Fruit fly (Drosophila melanogaster) whole organism, embryonic: ENCODE measurements around the gene CG6012.

Experiments used
- CG31224 ChIP-seq: fragments of 200-800 bp; sonication (Bioruptor generic); IDR thresholded peaks from 2 replicates; pipeline ENCODE4 v1.3.6; 2022; ENCODE audit warnings: missing biosample characterization, missing genetic modification characterization
- CG31365 ChIP-seq: fragments of 200-800 bp; sonication (Bioruptor generic); optimal IDR thresholded peaks from 2 replicates; lab custom pipeline; 2018; ENCODE audit warnings: missing biosample characterization, mild to moderate bottlenecking, missing genetic modification characterization
- Dp ChIP-seq: fragments of 200-800 bp; sonication (Bioruptor generic); optimal IDR thresholded peaks from 2 replicates; lab custom pipeline; 2018; ENCODE audit warnings: missing biosample characterization, mild to moderate bottlenecking, missing genetic modification characterization, moderate library complexity
- HLH54F ChIP-seq: fragments of 200-800 bp; sonication (Bioruptor generic); optimal IDR thresholded peaks from 3 replicates; lab custom pipeline; 2016; ENCODE audit warnings: missing biosample characterization, missing genetic modification characterization
- aop ChIP-seq: fragments of 200-800 bp; sonication (Bioruptor generic); IDR thresholded peaks from 2 replicates; pipeline ENCODE4 v1.3.6; 2022; ENCODE audit warnings: missing biosample characterization, missing genetic modification characterization
- ap ChIP-seq: fragments of 200-800 bp; sonication (Bioruptor generic); IDR thresholded peaks from 2 replicates; pipeline ENCODE4 v1.3.6; 2022; ENCODE audit warnings: missing biosample characterization, missing genetic modification characterization
- chif ChIP-seq, 2 experiments: fragments of 200-800 bp; sonication (Bioruptor generic); optimal IDR thresholded peaks; 3 replicates each; lab custom pipeline; 2016; ENCODE audit warnings: missing biosample characterization in 2 of 2, missing genetic modification characterization in 2 of 2
- dan ChIP-seq: fragments of 200-800 bp; sonication (Bioruptor generic); IDR thresholded peaks from 2 replicates; pipeline ENCODE4 v1.3.6; 2022; ENCODE audit warnings: missing biosample characterization, missing genetic modification characterization
- danr ChIP-seq: fragments of 200-800 bp; sonication (Bioruptor generic); IDR thresholded peaks from 2 replicates; pipeline ENCODE4 v1.3.6; 2022; ENCODE audit warnings: missing biosample characterization, missing genetic modification characterization

DNA sequence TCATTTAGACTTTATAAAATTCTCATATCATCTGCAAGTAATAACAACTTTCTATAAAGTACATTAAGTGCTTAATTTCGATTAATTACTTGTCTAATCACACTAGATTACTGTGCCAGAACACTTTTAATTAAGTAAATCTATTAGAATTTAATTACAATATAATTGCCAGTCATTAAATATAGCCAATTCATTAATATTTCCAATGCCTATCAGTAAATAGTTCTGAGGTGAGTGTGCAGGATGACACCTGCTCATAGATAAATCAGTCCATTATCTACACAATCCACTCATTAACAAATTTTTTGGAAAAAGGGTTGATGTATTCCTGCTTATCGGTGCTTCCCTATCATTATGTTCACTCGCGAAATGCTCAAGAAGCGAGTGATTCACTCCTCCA is 23.4 kb upstream of the CG6012 start:
- TF ChIP-seq ap (GFP tag; lab: Robert Waterston, UW): no peak
- no peak for TF ChIP-seq CG31224 (GFP tag; lab: Robert Waterston, UW)
- no peak for TF ChIP-seq aop (GFP tag; lab: Robert Waterston, UW)
- TF ChIP-seq CG31365 (tag; lab: Kevin White, UChicago): no peak
- no peak for TF ChIP-seq Dp (GFP tag; lab: Kevin White, UChicago)
- no peak for TF ChIP-seq danr (GFP tag; lab: Robert Waterston, UW)
- no peak for TF ChIP-seq HLH54F
- TF ChIP-seq chif (GFP tag; optimal IDR thresholded peaks at IDR 0.05; lab: Kevin White, UChicago): no peak
- no peak for TF ChIP-seq dan (GFP tag; lab: Robert Waterston, UW)
